Fruit fly (Drosophila melanogaster): Measurements from ENCODE around the gene Glut3.

DNA sequence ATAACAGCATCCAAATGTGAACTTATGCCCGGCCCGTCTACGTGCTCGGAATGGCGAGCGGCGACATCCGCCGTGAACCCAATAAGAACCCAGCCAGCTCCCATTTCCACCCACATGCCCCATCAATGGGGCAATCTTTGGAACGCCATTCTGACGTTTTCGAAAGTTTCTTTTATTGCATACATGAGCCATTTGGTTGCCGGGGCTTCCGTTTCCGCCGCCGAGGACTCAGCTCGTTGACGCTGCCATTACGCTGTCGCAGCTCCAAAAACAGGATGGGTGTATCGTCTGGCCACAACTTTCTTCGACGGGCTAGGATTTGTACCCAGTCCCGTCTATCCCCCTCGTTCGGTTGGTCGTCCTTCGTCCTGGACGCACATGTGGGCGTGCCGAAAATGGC lies 18.0 kb downstream of the Glut3 start:
- TF ChIP-seq CTCF (optimal IDR thresholded peaks at IDR 0.05) (no peak), CG8478 (optimal IDR thresholded peaks at IDR 0.05) (no peak)
